Fruit fly (Drosophila melanogaster): ENCODE data around the gene Stip1.

Stip1 gene

DNA sequence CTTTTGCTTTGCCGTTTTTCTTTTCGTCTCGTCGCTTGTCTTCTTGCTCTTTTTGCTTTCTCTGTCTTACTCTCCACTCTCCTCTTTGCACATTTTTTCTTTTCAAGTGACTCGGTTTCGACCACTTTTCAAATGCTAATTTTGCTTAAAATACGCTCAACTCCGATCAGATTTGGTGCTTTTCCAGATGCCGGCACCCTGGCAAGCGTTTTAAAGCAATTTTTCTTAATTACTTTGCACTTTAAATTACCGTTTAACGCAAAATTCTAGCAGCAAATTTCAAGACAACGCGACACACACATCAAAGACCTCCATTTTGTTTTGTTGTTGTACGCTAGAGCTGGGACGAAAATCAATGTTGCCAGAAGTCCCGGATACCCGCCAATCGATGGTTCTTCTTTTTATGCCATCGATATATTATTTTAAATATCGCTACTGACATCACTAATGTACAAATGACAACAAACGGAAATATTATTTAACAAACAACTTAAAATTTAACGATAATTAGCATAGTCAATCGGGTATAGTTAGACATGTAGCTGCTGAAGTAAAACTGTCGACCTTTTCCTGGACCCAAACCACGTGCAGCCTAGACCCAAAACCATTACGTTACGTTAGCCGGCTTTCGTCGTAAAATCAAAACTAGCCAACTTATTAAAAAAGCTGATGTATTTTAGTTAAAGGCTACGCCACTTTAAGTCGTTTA, 44.3 kb upstream of the Stip1 start, which contains the start of gene kis (continued):
- TF ChIP-seq chif (GFP tag; optimal IDR thresholded peaks at IDR 0.05) (peak in 1 of 2 experiments; percentile 24), eyg (GFP tag; optimal IDR thresholded peaks at IDR 0.05) (peak; percentile 50), phol (tag; optimal IDR thresholded peaks at IDR 0.05) (peak; percentile 99), PHDP (tag; optimal IDR thresholded peaks at IDR 0.05) (peak; percentile 56), CG11504 (tag; optimal IDR thresholded peaks at IDR 0.05) (peak; percentile 66), CG11723 (GFP tag; optimal IDR thresholded peaks at IDR 0.05) (no peak), CG14441 (GFP tag; IDR thresholded peaks at IDR 0.05) (no peak), sisA (GFP tag; IDR thresholded peaks at IDR 0.05) (no peak), CG12071 (GFP tag; optimal IDR thresholded peaks at IDR 0.05) (peak; percentile 9), Eip74EF (GFP tag; optimal IDR thresholded peaks at IDR 0.05) (peak in 1 of 2 experiments; percentile 13), ato (GFP tag; IDR thresholded peaks at IDR 0.05; ENCODE audit: partially characterized antibody) (peak; percentile 91), CG6689 (GFP tag; IDR thresholded peaks at IDR 0.05) (no peak), hb (GFP tag; IDR thresholded peaks at IDR 0.05; ENCODE audit: partially characterized antibody) (peak; percentile 91), CG2875 (GFP tag; optimal IDR thresholded peaks at IDR 0.05) (no peak), fd102C (GFP tag; optimal IDR thresholded peaks at IDR 0.05) (no peak), Nf-YC (tag; optimal IDR thresholded peaks at IDR 0.05) (peak; percentile 60), slou (GFP tag; optimal IDR thresholded peaks at IDR 0.05) (no peak), chn (GFP tag; optimal IDR thresholded peaks at IDR 0.05) (peak; percentile 40), pb (GFP tag; optimal IDR thresholded peaks at IDR 0.05) (no peak), CG10267 (tag; optimal IDR thresholded peaks at IDR 0.05) (peak; percentile 72), p53 (GFP tag; optimal IDR thresholded peaks at IDR 0.05) (no peak), seq (GFP tag; IDR thresholded peaks at IDR 0.05) (no peak), unpg (GFP tag; optimal IDR thresholded peaks at IDR 0.05) (peak; percentile 43), CG32772 (GFP tag; IDR thresholded peaks at IDR 0.05) (no peak), E2f1 (GFP tag; IDR thresholded peaks at IDR 0.05) (0 out of 2 replicates have a peak, but pooled peaks have one; percentile 14), ash1 (GFP tag; optimal IDR thresholded peaks at IDR 0.05) (peak; percentile 23), ken (GFP tag; IDR thresholded peaks at IDR 0.05) (no peak), CG33213 (GFP tag; optimal IDR thresholded peaks at IDR 0.05) (peak; percentile 54), sna (GFP tag; IDR thresholded peaks at IDR 0.05; ENCODE audit: partially characterized antibody) (peak; percentile 97), caup (GFP tag; optimal IDR thresholded peaks at IDR 0.05; ENCODE audit: severe bottlenecking) (peak; percentile 49), CG7745 (tag; optimal IDR thresholded peaks at IDR 0.05) (peak; percentile 73), vfl (GFP tag; optimal IDR thresholded peaks at IDR 0.05) (peak; percentile 30), gcm2 (GFP tag; optimal IDR thresholded peaks at IDR 0.05) (no peak), nerfin-1 (tag; optimal IDR thresholded peaks at IDR 0.05) (peak; percentile 48), Scr (GFP tag; IDR thresholded peaks at IDR 0.05; ENCODE audit: partially characterized antibody) (peak; percentile 97), CG4617 (GFP tag; optimal IDR thresholded peaks at IDR 0.05; ENCODE audit: borderline replicate concordance) (peak; percentile 84), bowl (GFP tag; IDR thresholded peaks at IDR 0.05) (no peak), klu (GFP tag; IDR thresholded peaks at IDR 0.05) (no peak), Blimp-1 (GFP tag; optimal IDR thresholded peaks at IDR 0.05) (peak; percentile 11), CG12104 (GFP tag; optimal IDR thresholded peaks at IDR 0.05) (no peak), Dp (GFP tag; optimal IDR thresholded peaks at IDR 0.05) (peak; percentile 56), CG10543 (GFP tag; optimal IDR thresholded peaks at IDR 0.05) (peak; percentile 64), CG43689 (GFP tag; IDR thresholded peaks at IDR 0.05) (no peak), dysf (GFP tag; IDR thresholded peaks at IDR 0.05) (no peak), peb (GFP tag; IDR thresholded peaks at IDR 0.05) (no peak), CG17802 (tag; optimal IDR thresholded peaks at IDR 0.05) (no peak), D19A (tag; optimal IDR thresholded peaks at IDR 0.05) (peak; percentile 22), CG9609 (GFP tag; optimal IDR thresholded peaks at IDR 0.05) (no peak), NK7.1 (GFP tag; optimal IDR thresholded peaks at IDR 0.05) (peak; percentile 3)
